Fruit fly (Drosophila melanogaster) whole organism, embryonic: ENCODE results near the gene CG31663.

Experiments
- Bgb ChIP-seq: fragments of 200-800 bp; sonication (Bioruptor generic); IDR thresholded peaks from 2 replicates; pipeline ENCODE4 v1.3.6; 2022; ENCODE audit warnings: missing biosample characterization, missing genetic modification characterization; ENCODE audit not compliant: partially characterized antibody
- CG10147 ChIP-seq: fragments of 200-800 bp; sonication (Bioruptor generic); optimal IDR thresholded peaks from 2 replicates; lab custom pipeline; 2019; ENCODE audit warnings: missing biosample characterization, mild to moderate bottlenecking, missing genetic modification characterization, moderate library complexity
- CG11504 ChIP-seq: fragments of 200-800 bp; sonication (Bioruptor generic); optimal IDR thresholded peaks from 3 replicates; lab custom pipeline; 2019; ENCODE audit warnings: missing biosample characterization, mild to moderate bottlenecking, missing genetic modification characterization, moderate library complexity
- CG11560 ChIP-seq: fragments of 200-800 bp; sonication (Bioruptor generic); IDR thresholded peaks from 3 replicates; pipeline ENCODE4 v1.3.6; 2022; ENCODE audit warnings: missing biosample characterization, missing genetic modification characterization
- CG11696 ChIP-seq: fragments of 200-800 bp; sonication (Bioruptor generic); IDR thresholded peaks from 2 replicates; pipeline ENCODE4 v1.3.6; 2022; ENCODE audit warnings: missing biosample characterization, missing genetic modification characterization
- CG14860 ChIP-seq: fragments of 200-800 bp; sonication (Bioruptor generic); IDR thresholded peaks from 3 replicates; pipeline ENCODE4 v1.3.6; 2022; ENCODE audit warnings: missing biosample characterization, missing genetic modification characterization; ENCODE audit not compliant: partially characterized antibody
- CG15696 ChIP-seq: fragments of 200-800 bp; sonication (Bioruptor generic); optimal IDR thresholded peaks from 2 replicates; lab custom pipeline; 2019; ENCODE audit warnings: missing biosample characterization, mild to moderate bottlenecking, missing genetic modification characterization, moderate library complexity
- CG17361 ChIP-seq: fragments of 200-800 bp; sonication (Bioruptor generic); IDR thresholded peaks from 3 replicates; pipeline ENCODE4 v1.3.6; 2022; ENCODE audit warnings: missing biosample characterization, missing genetic modification characterization
- CG30431 ChIP-seq: fragments of 200-800 bp; sonication (Bioruptor generic); optimal IDR thresholded peaks from 2 replicates; lab custom pipeline; 2017; ENCODE audit warnings: missing biosample characterization, missing genetic modification characterization
- CG3065 ChIP-seq: fragments of 200-800 bp; sonication (Bioruptor generic); optimal IDR thresholded peaks from 2 replicates; lab custom pipeline; 2016; ENCODE audit warnings: missing biosample characterization, missing genetic modification characterization
- CG34422 ChIP-seq: fragments of 200-800 bp; sonication (Bioruptor generic); IDR thresholded peaks from 3 replicates; pipeline ENCODE4 v1.3.6; 2022; ENCODE audit warnings: missing biosample characterization, missing genetic modification characterization
- CG4360 ChIP-seq: fragments of 200-800 bp; sonication (Bioruptor generic); IDR thresholded peaks from 2 replicates; pipeline ENCODE4 v1.3.6; 2022; ENCODE audit warnings: missing biosample characterization, missing genetic modification characterization
- CG4730 ChIP-seq: fragments of 200-800 bp; sonication (Bioruptor generic); IDR thresholded peaks from 2 replicates; pipeline ENCODE4 v1.3.6; 2022; ENCODE audit warnings: missing biosample characterization, missing genetic modification characterization
- CG4854 ChIP-seq: fragments of 200-800 bp; sonication (Bioruptor generic); optimal IDR thresholded peaks from 2 replicates; lab custom pipeline; 2016; ENCODE audit warnings: missing biosample characterization, missing genetic modification characterization, inconsistent platforms
- CG6272 ChIP-seq: fragments of 200-800 bp; sonication (Bioruptor generic); IDR thresholded peaks from 2 replicates; pipeline ENCODE4 v1.3.6; 2022; ENCODE audit warnings: missing biosample characterization, missing genetic modification characterization
- CG6683 ChIP-seq: fragments of 200-800 bp; sonication (Bioruptor generic); optimal IDR thresholded peaks from 2 replicates; lab custom pipeline; 2017; ENCODE audit warnings: missing biosample characterization, mild to moderate bottlenecking, missing genetic modification characterization, missing genetic modification reagents
- CG7271 ChIP-seq: fragments of 200-800 bp; sonication (Bioruptor generic); optimal IDR thresholded peaks from 2 replicates; lab custom pipeline; 2018; ENCODE audit warnings: missing biosample characterization, mild to moderate bottlenecking, missing genetic modification characterization, moderate library complexity
- CG7839 ChIP-seq: fragments of 200-800 bp; sonication (Bioruptor generic); optimal IDR thresholded peaks from 3 replicates; lab custom pipeline; 2018; ENCODE audit warnings: missing biosample characterization, mild to moderate bottlenecking, missing genetic modification characterization, moderate library complexity
- CG8924 ChIP-seq: fragments of 200-800 bp; optimal IDR thresholded peaks from 3 replicates; lab custom pipeline; 2019; ENCODE audit warnings: missing biosample characterization, mild to moderate bottlenecking, missing genetic modification characterization, moderate library complexity
- D19A ChIP-seq: fragments of 200-800 bp; optimal IDR thresholded peaks from 3 replicates; lab custom pipeline; 2019; ENCODE audit warnings: missing biosample characterization, mild to moderate bottlenecking, missing genetic modification characterization, moderate library complexity
- Dad ChIP-seq: fragments of 200-800 bp; sonication (Bioruptor generic); optimal IDR thresholded peaks from 3 replicates; lab custom pipeline; 2016; ENCODE audit warnings: missing biosample characterization, missing genetic modification characterization
- Deaf1 ChIP-seq: fragments of 200-800 bp; optimal IDR thresholded peaks from 3 replicates; lab custom pipeline; 2019; ENCODE audit warnings: missing biosample characterization, mild to moderate bottlenecking, missing genetic modification characterization, moderate library complexity
- Doc3 ChIP-seq: fragments of 200-800 bp; sonication (Bioruptor generic); IDR thresholded peaks from 3 replicates; pipeline ENCODE4 v1.3.6; 2022; ENCODE audit warnings: missing biosample characterization, missing genetic modification characterization; ENCODE audit not compliant: partially characterized antibody
- Meics ChIP-seq: fragments of 200-800 bp; sonication (Bioruptor generic); optimal IDR thresholded peaks from 2 replicates; lab custom pipeline; 2017; ENCODE audit warnings: missing biosample characterization, mild to moderate bottlenecking, missing genetic modification characterization
- Sin3A ChIP-seq: fragments of >200 bp; optimal IDR thresholded peaks from 2 replicates; lab custom pipeline; 2018
- Ssrp ChIP-seq: fragments of 200-800 bp; sonication (Bioruptor generic); optimal IDR thresholded peaks from 2 replicates; lab custom pipeline; 2018; ENCODE audit warnings: missing biosample characterization, mild to moderate bottlenecking, missing genetic modification characterization, moderate library complexity
- bigmax ChIP-seq: fragments of 200-800 bp; sonication (Bioruptor generic); optimal IDR thresholded peaks from 2 replicates; lab custom pipeline; 2018; ENCODE audit warnings: missing biosample characterization, mild to moderate bottlenecking, missing genetic modification characterization
- ci ChIP-seq: fragments of 200-800 bp; sonication (Bioruptor generic); IDR thresholded peaks from 3 replicates; pipeline ENCODE4 v1.3.6; 2022; ENCODE audit warnings: missing biosample characterization, missing genetic modification characterization
- crc ChIP-seq: fragments of 200-800 bp; sonication (Bioruptor generic); optimal IDR thresholded peaks from 2 replicates; lab custom pipeline; 2016; ENCODE audit warnings: missing biosample characterization, missing genetic modification characterization
- eve ChIP-seq, 2 experiments: fragments of >200 bp; optimal IDR thresholded peaks; 2 replicates each; lab custom pipeline; 2017; ENCODE audit warnings: missing biosample characterization in 2 of 2, missing genetic modification characterization in 2 of 2
- ewg ChIP-seq: fragments of 200-800 bp; sonication (Bioruptor generic); optimal IDR thresholded peaks from 3 replicates; lab custom pipeline; 2017; ENCODE audit warnings: mild to moderate bottlenecking, missing biosample characterization, missing genetic modification reagents, missing genetic modification characterization
- exex ChIP-seq: fragments of 200-800 bp; sonication (Bioruptor generic); optimal IDR thresholded peaks from 4 replicates; lab custom pipeline; 2018; ENCODE audit warnings: missing biosample characterization, mild to moderate bottlenecking, missing genetic modification characterization, moderate library complexity
- eyg ChIP-seq: fragments of 200-800 bp; sonication (Bioruptor generic); optimal IDR thresholded peaks from 3 replicates; lab custom pipeline; 2016; ENCODE audit warnings: missing biosample characterization, missing genetic modification characterization
- fd3F ChIP-seq: fragments of 200-800 bp; sonication (Bioruptor generic); optimal IDR thresholded peaks from 2 replicates; lab custom pipeline; 2018; ENCODE audit warnings: missing biosample characterization, mild to moderate bottlenecking, missing genetic modification characterization, moderate library complexity
- fd96Cb ChIP-seq: fragments of 200-800 bp; sonication (Bioruptor generic); optimal IDR thresholded peaks from 2 replicates; lab custom pipeline; 2018; ENCODE audit warnings: missing biosample characterization, mild to moderate bottlenecking, missing genetic modification characterization, moderate library complexity
- gfzf ChIP-seq: fragments of 200-800 bp; sonication (Bioruptor generic); optimal IDR thresholded peaks from 2 replicates; lab custom pipeline; 2016; ENCODE audit warnings: missing biosample characterization, mild to moderate bottlenecking, missing genetic modification characterization, moderate library complexity
- gro ChIP-seq: fragments of 200-800 bp; sonication (Bioruptor generic); optimal IDR thresholded peaks from 2 replicates; lab custom pipeline; 2016; ENCODE audit warnings: missing biosample characterization, missing genetic modification characterization
- gsb-n ChIP-seq: fragments of 200-800 bp; sonication (Bioruptor generic); optimal IDR thresholded peaks from 3 replicates; lab custom pipeline; 2018; ENCODE audit warnings: missing biosample characterization, mild to moderate bottlenecking, missing genetic modification characterization
- ind ChIP-seq: fragments of 200-800 bp; sonication (Bioruptor generic); optimal IDR thresholded peaks from 3 replicates; lab custom pipeline; 2016; ENCODE audit warnings: missing biosample characterization, missing genetic modification characterization
- nmo ChIP-seq: fragments of 200-800 bp; sonication (Bioruptor generic); optimal IDR thresholded peaks from 2 replicates; lab custom pipeline; 2018; ENCODE audit warnings: missing biosample characterization, mild to moderate bottlenecking, missing genetic modification characterization, moderate library complexity
- pros ChIP-seq: fragments of 200-800 bp; sonication (Bioruptor generic); optimal IDR thresholded peaks from 3 replicates; lab custom pipeline; 2019; ENCODE audit warnings: missing biosample characterization, mild to moderate bottlenecking, missing genetic modification characterization, moderate library complexity
- scrt ChIP-seq: fragments of 200-800 bp; sonication (Bioruptor generic); optimal IDR thresholded peaks from 2 replicates; lab custom pipeline; 2018; ENCODE audit warnings: missing biosample characterization, mild to moderate bottlenecking, missing genetic modification characterization, moderate library complexity
- sqz ChIP-seq: fragments of 200-800 bp; sonication (Bioruptor generic); optimal IDR thresholded peaks from 3 replicates; lab custom pipeline; 2018; ENCODE audit warnings: missing biosample characterization, mild to moderate bottlenecking, missing genetic modification characterization
- stwl ChIP-seq: fragments of 200-800 bp; sonication (Bioruptor generic); optimal IDR thresholded peaks from 3 replicates; lab custom pipeline; 2018; ENCODE audit warnings: missing biosample characterization, mild to moderate bottlenecking, missing genetic modification characterization, moderate library complexity
- tio ChIP-seq: fragments of 200-800 bp; sonication (Bioruptor generic); optimal IDR thresholded peaks from 2 replicates; lab custom pipeline; 2017; ENCODE audit warnings: missing biosample characterization, missing genetic modification characterization, inconsistent platforms
- tna ChIP-seq: fragments of 200-800 bp; sonication (Bioruptor generic); IDR thresholded peaks from 2 replicates; pipeline ENCODE4 v1.3.6; 2022; ENCODE audit warnings: missing biosample characterization, missing genetic modification characterization; ENCODE audit not compliant: partially characterized antibody
- unpg ChIP-seq: fragments of 200-800 bp; sonication (Bioruptor generic); optimal IDR thresholded peaks from 3 replicates; lab custom pipeline; 2018; ENCODE audit warnings: missing biosample characterization, mild to moderate bottlenecking, missing genetic modification characterization, moderate library complexity
- z ChIP-seq: fragments of 200-800 bp; sonication (Bioruptor generic); IDR thresholded peaks from 3 replicates; pipeline ENCODE4 v1.3.6; 2022; ENCODE audit warnings: missing biosample characterization, missing genetic modification characterization
- zf30C ChIP-seq: fragments of 200-800 bp; sonication (Bioruptor generic); optimal IDR thresholded peaks from 3 replicates; lab custom pipeline; 2018; ENCODE audit warnings: missing biosample characterization, mild to moderate bottlenecking, missing genetic modification characterization

Gene CG31663

dm6 chr2L:1837717-1838368 lies 43.4 kb downstream of the CG31663 start (continued):
- TF ChIP-seq CG7839 (tag; lab: Kevin White, UChicago) = peak; percentile 46
- TF ChIP-seq stwl (tag; lab: Kevin White, UChicago) = no peak
- TF ChIP-seq Ssrp = no peak
- TF ChIP-seq Bgb (GFP tag; lab: Robert Waterston, UW) = no peak
- TF ChIP-seq CG11696 (GFP tag; lab: Robert Waterston, UW) = 0 out of 2 replicates have a peak, but pooled peaks have one; percentile 29
- peak; percentile 56 for TF ChIP-seq CG11504 (tag; lab: Kevin White, UChicago)
- peak; percentile 46 for TF ChIP-seq CG10147 (GFP tag; lab: Kevin White, UChicago)
- no peak for TF ChIP-seq CG11560 (tag; lab: Robert Waterston, UW)
- TF ChIP-seq CG7271 (tag; lab: Kevin White, UChicago) = no peak
- no peak for TF ChIP-seq CG14860 (GFP tag; lab: Robert Waterston, UW)
- TF ChIP-seq sqz (GFP tag; lab: Kevin White, UChicago) = no peak
- TF ChIP-seq Dad (GFP tag; lab: Kevin White, UChicago) = no peak
- peak; percentile 70; the same call in 2 of the 3 replicates for TF ChIP-seq ci (GFP tag; lab: Robert Waterston, UW)
- no peak for TF ChIP-seq tio (GFP tag; lab: Kevin White, UChicago)
- no peak for TF ChIP-seq exex (tag; lab: Kevin White, UChicago)
- no peak for TF ChIP-seq fd96Cb (tag; lab: Kevin White, UChicago)
- no peak for TF ChIP-seq Deaf1
- TF ChIP-seq CG30431 = no peak
- peak; percentile 50 for TF ChIP-seq Meics (GFP tag; lab: Kevin White, UChicago)
- peak; percentile 38 for TF ChIP-seq scrt
- TF ChIP-seq fd3F (GFP tag; lab: Kevin White, UChicago) = peak; percentile 29
- TF ChIP-seq Doc3 (GFP tag; lab: Robert Waterston, UW) = no peak
- TF ChIP-seq CG4360 (GFP tag; lab: Robert Waterston, UW) = no peak
- no peak for TF ChIP-seq CG3065 (GFP tag; lab: Kevin White, UChicago)
- no peak for TF ChIP-seq pros (GFP tag; lab: Kevin White, UChicago)
- TF ChIP-seq gro (GFP tag; lab: Kevin White, UChicago) = no peak
- no peak for TF ChIP-seq D19A (tag; lab: Kevin White, UChicago)
- TF ChIP-seq z = no peak
- no peak for TF ChIP-seq gsb-n (tag; lab: Kevin White, UChicago)
- no peak for TF ChIP-seq CG6272 (GFP tag; lab: Robert Waterston, UW)
- TF ChIP-seq CG8924 (tag; lab: Kevin White, UChicago) = peak; percentile 32
- TF ChIP-seq gfzf (GFP tag; lab: Kevin White, UChicago) = no peak
- TF ChIP-seq unpg (GFP tag; lab: Kevin White, UChicago) = peak; percentile 37
- TF ChIP-seq CG6683 = peak; percentile 8
- TF ChIP-seq Sin3A = no peak
- TF ChIP-seq nmo (GFP tag; lab: Kevin White, UChicago) = peak; percentile 2
- TF ChIP-seq CG4730 (GFP tag; lab: Robert Waterston, UW) = no peak
- TF ChIP-seq eyg (GFP tag; lab: Kevin White, UChicago) = no peak
- TF ChIP-seq CG4854 (GFP tag; lab: Kevin White, UChicago) = no peak
- TF ChIP-seq CG15696 (tag; lab: Kevin White, UChicago) = no peak
- 0 out of 3 replicates have a peak, but pooled peaks have one; percentile 28 for TF ChIP-seq CG34422 (GFP tag; lab: Robert Waterston, UW)
- TF ChIP-seq ind (GFP tag; lab: Kevin White, UChicago) = peak; percentile 34
- TF ChIP-seq eve (GFP tag; optimal IDR thresholded peaks at IDR 0.05; lab: Kevin White, UChicago) = no peak
- no peak for TF ChIP-seq zf30C (GFP tag; lab: Kevin White, UChicago)
- TF ChIP-seq crc (GFP tag; lab: Kevin White, UChicago) = no peak
- TF ChIP-seq tna (GFP tag; lab: Robert Waterston, UW) = no peak
- no peak for TF ChIP-seq CG17361 (GFP tag; lab: Robert Waterston, UW)
- peak; percentile 0 for TF ChIP-seq ewg (GFP tag; lab: Kevin White, UChicago)
- TF ChIP-seq bigmax (GFP tag; lab: Kevin White, UChicago) = no peak
